Comparison of ENCODE assay signal across 4 worm cellular contexts in genomic region chrV:19636194-19636584, ce11.
TF ChIP-seq lines count a peak whose summit lies in the region.

No protein-coding gene starts in this region.

TF ChIP-seq in whole organism, L1 larva, 84 proteins besides CTCF, POLR2A, EP300 and RAD21:
- TF ChIP-seq nhr-85 (tag; lab: Kevin White, UChicago) (peak; percentile 28), C16A3.4 (tag; optimal IDR thresholded peaks at IDR 0.05; lab: Kevin White, UChicago) (no peak)

TF ChIP-seq in whole organism, L4 larva, 104 proteins besides CTCF, POLR2A, EP300 and RAD21:
- TF ChIP-seq cey-2 (tag; optimal IDR thresholded peaks at IDR 0.05; lab: Kevin White, UChicago; ENCODE audit: borderline replicate concordance, insufficient read depth) (no peak), snpc-4 (tag; optimal IDR thresholded peaks at IDR 0.05; lab: Kevin White, UChicago) (no peak), egl-43 (GFP tag; IDR thresholded peaks at IDR 0.05; lab: Robert Waterston, UW) (0 out of 2 replicates have a peak, but pooled peaks have one; percentile 43), Y48G9A.11 (GFP tag; IDR thresholded peaks at IDR 0.05; lab: Robert Waterston, UW) (peak; percentile 67; the same call in 1 of the 2 replicates), pha-4 (GFP tag; IDR thresholded peaks at IDR 0.05; lab: Robert Waterston, UW) (no peak), pha-4 (tag; optimal IDR thresholded peaks at IDR 0.05; lab: Kevin White, UChicago) (no peak), aha-1 (tag; lab: Kevin White, UChicago) (peak; percentile 12), nhr-42 (GFP tag; IDR thresholded peaks at IDR 0.05; lab: Robert Waterston, UW) (no peak), fos-1 (tag; optimal IDR thresholded peaks at IDR 0.05; lab: Kevin White, UChicago) (no peak), zfp-2 (tag; optimal IDR thresholded peaks at IDR 0.05; lab: Kevin White, UChicago) (no peak), madf-9 (GFP tag; conservative IDR thresholded peaks at IDR 0.05; lab: Robert Waterston, UW) (no peak), mes-2 (tag; optimal IDR thresholded peaks at IDR 0.05; lab: Kevin White, UChicago; ENCODE audit: poor library complexity, severe bottlenecking) (peak; percentile 35), hlh-30 (tag; optimal IDR thresholded peaks at IDR 0.05; lab: Kevin White, UChicago; ENCODE audit: insufficient read depth) (no peak), set-16 (GFP tag; IDR thresholded peaks at IDR 0.05; lab: Robert Waterston, UW) (0 out of 2 replicates have a peak, but pooled peaks have one; percentile 25), lin-39 (tag; optimal IDR thresholded peaks at IDR 0.05; lab: Kevin White, UChicago) (no peak), daf-8 (GFP tag; IDR thresholded peaks at IDR 0.05; lab: Robert Waterston, UW) (no peak), hif-1 (tag; optimal IDR thresholded peaks at IDR 0.05; lab: Kevin White, UChicago) (no peak), fkh-10 (GFP tag; optimal IDR thresholded peaks at IDR 0.05; lab: Kevin White, UChicago) (no peak), ctbp-1 (GFP tag; IDR thresholded peaks at IDR 0.05; lab: Robert Waterston, UW) (no peak)

TF ChIP-seq in whole organism, mixed stage, embryonic, 35 proteins besides CTCF, POLR2A, EP300 and RAD21:
- TF ChIP-seq snpc-4 (tag; optimal IDR thresholded peaks at IDR 0.05; lab: Kevin White, UChicago) (no peak), zip-8 (tag; optimal IDR thresholded peaks at IDR 0.05; lab: Kevin White, UChicago) (peak; percentile 93)

TF ChIP-seq in whole organism, young adult, 124 proteins besides CTCF, POLR2A, EP300 and RAD21:
- no peak for TF ChIP-seq F33H1.4 (GFP tag; IDR thresholded peaks at IDR 0.05; lab: Robert Waterston, UW)
- TF ChIP-seq F39B2.1 (GFP tag; IDR thresholded peaks at IDR 0.05; lab: Robert Waterston, UW) = peak; percentile 36; the same call in 1 of the 2 replicates
